Worm (Caenorhabditis elegans) whole organism, late embryonic: Measurements from ENCODE around the gene pat-12.

Source experiments
- F13H6.1 ChIP-seq: sonication (generic microtip); optimal IDR thresholded peaks from 2 replicates; lab custom pipeline; 2016; ENCODE audit warnings: missing genetic modification characterization, missing compliant biosample characterization
- Y22D7AL.16 ChIP-seq: sonication (generic microtip); optimal IDR thresholded peaks from 2 replicates; lab custom pipeline; 2016; ENCODE audit warnings: missing genetic modification characterization, missing compliant biosample characterization
- ahr-1 ChIP-seq: sonication (generic microtip); optimal IDR thresholded peaks from 2 replicates; lab custom pipeline; 2016; ENCODE audit warnings: missing genetic modification characterization, missing compliant biosample characterization
- ceh-19 ChIP-seq: fragments of 200-800 bp; sonication (Bioruptor generic); optimal IDR thresholded peaks from 2 replicates; lab custom pipeline; 2018; ENCODE audit warnings: mild to moderate bottlenecking, missing genetic modification characterization, missing compliant biosample characterization
- dmd-4 ChIP-seq: sonication (generic microtip); optimal IDR thresholded peaks from 2 replicates; lab custom pipeline; 2016; ENCODE audit warnings: borderline replicate concordance, missing genetic modification characterization, missing compliant biosample characterization
- hlh-13 ChIP-seq: fragments of 200-800 bp; sonication (Bioruptor generic); optimal IDR thresholded peaks from 2 replicates; lab custom pipeline; 2018; ENCODE audit warnings: mild to moderate bottlenecking, missing genetic modification characterization, missing compliant biosample characterization
- nhr-11 ChIP-seq: fragments of 150-350 bp; optimal IDR thresholded peaks from 2 replicates; lab custom pipeline; 2014; ENCODE audit warnings: missing biosample characterization, missing genetic modification characterization
- pag-3 ChIP-seq: sonication (generic microtip); optimal IDR thresholded peaks from 2 replicates; lab custom pipeline; 2016; ENCODE audit warnings: missing compliant biosample characterization, missing genetic modification characterization, borderline replicate concordance
- pha-4 ChIP-seq: fragments of 150-350 bp; optimal IDR thresholded peaks from 2 replicates; lab custom pipeline; 2018; ENCODE audit warnings: missing biosample characterization, missing genetic modification reagents, missing genetic modification characterization
- pqm-1 ChIP-seq: sonication (generic microtip); optimal IDR thresholded peaks from 2 replicates; lab custom pipeline; 2016; ENCODE audit warnings: missing genetic modification characterization, missing compliant biosample characterization
- unc-86 ChIP-seq: sonication (generic microtip); optimal IDR thresholded peaks from 2 replicates; lab custom pipeline; 2016; ENCODE audit warnings: missing genetic modification characterization, missing compliant biosample characterization

ce11 chrIII:775443-775842 lies 23.2 kb upstream of the pat-12 start:
- TF ChIP-seq pag-3 (tag; lab: Kevin White, UChicago) (no peak), ahr-1 (tag; lab: Kevin White, UChicago) (no peak), hlh-13 (GFP tag; lab: Kevin White, UChicago) (no peak), F13H6.1 (tag; lab: Kevin White, UChicago) (no peak), unc-86 (tag; lab: Kevin White, UChicago) (no peak), pha-4 (tag; lab: Kevin White, UChicago) (no peak), dmd-4 (tag; lab: Kevin White, UChicago) (no peak), Y22D7AL.16 (tag; lab: Kevin White, UChicago) (no peak), ceh-19 (GFP tag; lab: Kevin White, UChicago) (no peak), pqm-1 (tag; lab: Kevin White, UChicago) (no peak), nhr-11 (no peak)
